Worm (Caenorhabditis elegans) whole organism, midembryonic: ENCODE measurements around the gene nkb-3.

Source experiments
- T22C8.4 ChIP-seq: fragments of 200-800 bp; sonication (Bioruptor generic); IDR thresholded peaks from 2 replicates; pipeline ENCODE4 v1.3.6; 2022; ENCODE audit warnings: missing genetic modification characterization, missing compliant biosample characterization
- cog-1 ChIP-seq: sonication (generic microtip); optimal IDR thresholded peaks from 2 replicates; lab custom pipeline; 2016; ENCODE audit warnings: missing genetic modification characterization, missing compliant biosample characterization
- flt-1 ChIP-seq: fragments of 200-800 bp; sonication (Bioruptor generic); IDR thresholded peaks from 2 replicates; pipeline ENCODE4 v1.3.6; 2022; ENCODE audit warnings: missing genetic modification characterization, missing compliant biosample characterization
- klf-2 ChIP-seq: fragments of 200-800 bp; sonication (Bioruptor generic); conservative IDR thresholded peaks from 2 replicates; pipeline ENCODE4 v1.3.6; 2022; ENCODE audit warnings: missing genetic modification reagents, missing genetic modification characterization, missing compliant biosample characterization
- med-1 ChIP-seq: sonication (generic microtip); optimal IDR thresholded peaks from 2 replicates; lab custom pipeline; 2017; ENCODE audit warnings: missing genetic modification characterization, mild to moderate bottlenecking, missing compliant biosample characterization, antibody characterized with exemption, missing genetic modification reagents; ENCODE audit not compliant: insufficient read depth
- ref-1 ChIP-seq: fragments of 200-800 bp; sonication (Bioruptor generic); conservative IDR thresholded peaks from 2 replicates; pipeline ENCODE4 v1.3.6; 2022; ENCODE audit warnings: missing genetic modification reagents, missing genetic modification characterization, missing compliant biosample characterization
- tab-1 ChIP-seq: fragments of 200-800 bp; sonication (Bioruptor generic); IDR thresholded peaks from 2 replicates; pipeline ENCODE4 v1.3.6; 2022; ENCODE audit warnings: missing genetic modification characterization, missing compliant biosample characterization
- ztf-23 ChIP-seq: fragments of 200-800 bp; sonication (Bioruptor generic); IDR thresholded peaks from 2 replicates; pipeline ENCODE4 v1.3.6; 2022; ENCODE audit warnings: missing genetic modification reagents, missing genetic modification characterization, missing compliant biosample characterization
- ztf-29 ChIP-seq: fragments of 200-800 bp; sonication (Bioruptor generic); IDR thresholded peaks from 2 replicates; pipeline ENCODE4 v1.3.6; 2022; ENCODE audit warnings: missing genetic modification reagents, missing genetic modification characterization, missing compliant biosample characterization

DNA sequence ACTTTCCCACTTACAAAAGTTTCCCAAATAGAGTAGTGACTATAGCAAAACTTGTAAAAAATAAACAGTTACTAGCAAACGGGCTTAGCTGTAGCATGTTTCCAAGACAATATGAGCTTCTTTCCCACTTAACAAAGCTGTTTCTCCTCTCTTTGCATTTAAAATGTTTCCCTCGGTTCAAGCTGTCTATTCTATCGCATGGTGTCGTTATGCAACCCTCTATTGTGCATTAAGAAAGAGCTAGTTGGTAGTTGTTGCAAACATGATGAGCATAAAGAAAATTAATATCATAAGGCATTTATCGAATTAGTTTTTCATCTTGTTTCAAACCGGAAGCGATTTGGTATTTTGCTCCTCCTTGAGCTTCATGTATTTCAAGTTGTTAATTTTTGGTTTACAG, 47.5 kb downstream of the nkb-3 start, which contains the start of gene poml-1:
- TF ChIP-seq tab-1 (GFP tag; lab: Robert Waterston, UW) = no peak
- no peak for TF ChIP-seq klf-2
- no peak for TF ChIP-seq ztf-29 (GFP tag; lab: Robert Waterston, UW)
- TF ChIP-seq flt-1 (GFP tag; lab: Robert Waterston, UW) = no peak
- TF ChIP-seq T22C8.4 (GFP tag; lab: Robert Waterston, UW) = no peak
- no peak for TF ChIP-seq med-1 (GFP tag; lab: Kevin White, UChicago)
- no peak for TF ChIP-seq ztf-23 (GFP tag; lab: Robert Waterston, UW)
- TF ChIP-seq ref-1 (GFP tag; lab: Robert Waterston, UW) = no peak
- no peak for TF ChIP-seq cog-1 (tag; lab: Kevin White, UChicago)
